Worm (Caenorhabditis elegans): ENCODE results near the gene ZC487.2.

The ZC487.2 gene

ce11 chrV:6722378-6722777 is at the start of gene ZC487.2:
ZC487.2 (minus strand) TSS chrV:6722478.
- TF ChIP-seq ceh-83 (GFP tag; optimal IDR thresholded peaks at IDR 0.05) (no peak), unc-62 (GFP tag; optimal IDR thresholded peaks at IDR 0.05) (no peak), hlh-1 (tag; optimal IDR thresholded peaks at IDR 0.05) (no peak), lin-32 (GFP tag; optimal IDR thresholded peaks at IDR 0.05) (no peak), mls-2 (tag; optimal IDR thresholded peaks at IDR 0.05) (no peak), lin-13 (tag; optimal IDR thresholded peaks at IDR 0.05) (no peak)

ce11 chrV:6771645-6772044 is 49.4 kb upstream of the ZC487.2 start, which contains the start of gene srh-30:
srh-30 (minus strand) TSS chrV:6771745.
- TF ChIP-seq ceh-43 (GFP tag; optimal IDR thresholded peaks at IDR 0.05) (no peak), bed-3 (GFP tag; optimal IDR thresholded peaks at IDR 0.05) (no peak), zip-8 (tag; optimal IDR thresholded peaks at IDR 0.05) (no peak), mab-5 (tag; optimal IDR thresholded peaks at IDR 0.05) (no peak), unc-120 (tag; optimal IDR thresholded peaks at IDR 0.05; ENCODE audit: poor library complexity, severe bottlenecking) (no peak), ces-1 (GFP tag; optimal IDR thresholded peaks at IDR 0.05) (no peak)

- TF ChIP-seq drap-1 (GFP tag; optimal IDR thresholded peaks at IDR 0.05) = no peak
These were observed 47.2 kb upstream of the ZC487.2 start for ce11 chrV:6769440-6769839.

- TF ChIP-seq sptf-1 (tag; optimal IDR thresholded peaks at IDR 0.05) (no peak), nhr-76 (tag; optimal IDR thresholded peaks at IDR 0.05) (no peak), sem-2 (GFP tag; optimal IDR thresholded peaks at IDR 0.05) (no peak), ztf-11 (tag; optimal IDR thresholded peaks at IDR 0.05) (no peak), mep-1 (tag; optimal IDR thresholded peaks at IDR 0.05) (no peak), unc-120 (tag; optimal IDR thresholded peaks at IDR 0.05; ENCODE audit: poor library complexity, severe bottlenecking) (peak; percentile 90), ham-2 (GFP tag; optimal IDR thresholded peaks at IDR 0.05) (no peak), unc-62 (GFP tag; optimal IDR thresholded peaks at IDR 0.05) (peak; percentile 9), mab-5 (tag; optimal IDR thresholded peaks at IDR 0.05) (no peak), flh-1 (GFP tag; optimal IDR thresholded peaks at IDR 0.05) (no peak), tbx-8 (GFP tag; optimal IDR thresholded peaks at IDR 0.05) (no peak), hlh-1 (tag; optimal IDR thresholded peaks at IDR 0.05) (peak; percentile 31), zip-8 (tag; optimal IDR thresholded peaks at IDR 0.05) (no peak)
These were observed 46.2 kb upstream of the ZC487.2 start, which contains the start of the genes T25F10.1 and clik-1 for ce11 chrV:6768452-6768929. T25F10.1 (plus strand) TSS chrV:6768502. clik-1 (minus strand) TSS chrV:6768732.

DNA sequence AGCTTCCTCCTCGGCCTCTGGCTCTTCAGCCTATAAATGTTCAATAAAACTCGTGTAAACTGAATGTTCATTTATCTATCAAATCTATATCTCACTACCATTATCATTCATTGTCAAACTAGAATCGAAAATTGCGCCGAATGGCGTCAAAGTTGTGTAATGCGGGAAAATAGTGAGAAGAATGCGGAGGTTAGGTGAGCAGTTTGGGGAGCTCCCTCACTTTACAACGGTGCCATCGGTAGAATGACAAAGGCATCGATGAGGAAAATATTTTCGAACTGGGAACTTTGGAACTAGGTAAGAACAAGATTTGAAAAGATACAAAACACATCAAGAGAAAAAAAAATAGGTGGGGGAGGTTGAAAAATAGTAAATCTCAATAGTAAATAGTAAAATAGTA is 45.3 kb upstream of the ZC487.2 start:
- TF ChIP-seq M03D4.4 (tag; optimal IDR thresholded peaks at IDR 0.05) (no peak), hlh-1 (tag; optimal IDR thresholded peaks at IDR 0.05) (peak; percentile 60), blmp-1 (tag; optimal IDR thresholded peaks at IDR 0.05) (no peak), cnd-1 (tag; optimal IDR thresholded peaks at IDR 0.05) (no peak), sptf-1 (tag; optimal IDR thresholded peaks at IDR 0.05) (no peak), unc-120 (tag; optimal IDR thresholded peaks at IDR 0.05; ENCODE audit: poor library complexity, severe bottlenecking) (peak; percentile 47)

- no peak for TF ChIP-seq tbx-8 (GFP tag; optimal IDR thresholded peaks at IDR 0.05)
- no peak for TF ChIP-seq elt-3 (tag; optimal IDR thresholded peaks at IDR 0.05)
- TF ChIP-seq mab-5 (tag; optimal IDR thresholded peaks at IDR 0.05) = no peak
- TF ChIP-seq flh-1 (GFP tag; optimal IDR thresholded peaks at IDR 0.05) = no peak
- TF ChIP-seq unc-39 (tag; optimal IDR thresholded peaks at IDR 0.05) = no peak
- TF ChIP-seq sem-2 (GFP tag; optimal IDR thresholded peaks at IDR 0.05) = no peak
These were observed 42.7 kb upstream of the ZC487.2 start, which contains the start of gene bbs-8 for ce11 chrV:6764972-6765371. bbs-8 (minus strand) TSS chrV:6765072.

ce11 chrV:6762361-6762760 is 40.1 kb upstream of the ZC487.2 start, which contains the start of gene T25F10.4:
T25F10.4 (minus strand) TSS chrV:6762461.
- TF ChIP-seq lin-13 (tag; optimal IDR thresholded peaks at IDR 0.05) = no peak
- TF ChIP-seq nhr-76 (tag; optimal IDR thresholded peaks at IDR 0.05) = no peak
- no peak for TF ChIP-seq ham-2 (GFP tag; optimal IDR thresholded peaks at IDR 0.05)
- TF ChIP-seq sptf-1 (tag; optimal IDR thresholded peaks at IDR 0.05) = no peak
- no peak for TF ChIP-seq mab-5 (tag; optimal IDR thresholded peaks at IDR 0.05)
- no peak for TF ChIP-seq elt-3 (tag; optimal IDR thresholded peaks at IDR 0.05)
- no peak for TF ChIP-seq cnd-1 (tag; optimal IDR thresholded peaks at IDR 0.05)
- TF ChIP-seq hlh-1 (tag; optimal IDR thresholded peaks at IDR 0.05) = no peak
- no peak for TF ChIP-seq M03D4.4 (tag; optimal IDR thresholded peaks at IDR 0.05)
- TF ChIP-seq mep-1 (tag; optimal IDR thresholded peaks at IDR 0.05) = no peak
- TF ChIP-seq ces-1 (GFP tag; optimal IDR thresholded peaks at IDR 0.05) = no peak
- no peak for TF ChIP-seq tbx-8 (GFP tag; optimal IDR thresholded peaks at IDR 0.05)
- no peak for TF ChIP-seq drap-1 (GFP tag; optimal IDR thresholded peaks at IDR 0.05)
- TF ChIP-seq unc-120 (tag; optimal IDR thresholded peaks at IDR 0.05; ENCODE audit: poor library complexity, severe bottlenecking) = no peak
- no peak for TF ChIP-seq ztf-11 (tag; optimal IDR thresholded peaks at IDR 0.05)
- no peak for TF ChIP-seq ceh-39 (tag; optimal IDR thresholded peaks at IDR 0.05)
- no peak for TF ChIP-seq snpc-4 (tag; optimal IDR thresholded peaks at IDR 0.05)
- no peak for TF ChIP-seq nhr-28 (tag; optimal IDR thresholded peaks at IDR 0.05)
